Worm (Caenorhabditis elegans): ENCODE measurements around the gene snpc-3.4.

ce11 chrIII:4037332-4037731 lies 17.5 kb downstream of the snpc-3.4 start:
- no peak for TF ChIP-seq egl-44 (GFP tag; IDR thresholded peaks at IDR 0.05)
- TF ChIP-seq mes-4 (tag; optimal IDR thresholded peaks at IDR 0.05) = no peak
- TF ChIP-seq lin-35 (GFP tag; optimal IDR thresholded peaks at IDR 0.05) = no peak
- no peak for TF ChIP-seq tbp1 (GFP tag; optimal IDR thresholded peaks at IDR 0.05)
- TF ChIP-seq snpc-4 (GFP tag; optimal IDR thresholded peaks at IDR 0.05) = no peak
- no peak for TF ChIP-seq snpc-4 (tag; optimal IDR thresholded peaks at IDR 0.05)
- no peak for TF ChIP-seq xnd-1 (tag; optimal IDR thresholded peaks at IDR 0.05)
- TF ChIP-seq lin-40 (tag; optimal IDR thresholded peaks at IDR 0.05) = no peak
- peak; percentile 27 for TF ChIP-seq nhr-80 (tag; optimal IDR thresholded peaks at IDR 0.05)
- no peak for TF ChIP-seq T07F8.4 (tag; optimal IDR thresholded peaks at IDR 0.05)
- no peak for TF ChIP-seq ztf-28 (GFP tag; IDR thresholded peaks at IDR 0.05)
- TF ChIP-seq die-1 (tag; optimal IDR thresholded peaks at IDR 0.05) = no peak
- no peak for TF ChIP-seq unc-62 (GFP tag; optimal IDR thresholded peaks at IDR 0.05)

All from whole organism, young adult.